Fruit fly (Drosophila melanogaster) whole organism, wandering third instar larva: ENCODE data around the gene wls.

Experiments used
- Hr78 ChIP-seq: fragments of >200 bp; optimal IDR thresholded peaks from 2 replicates; lab custom pipeline; 2017; ENCODE audit warnings: missing biosample characterization, missing genetic modification characterization
- Sp1 ChIP-seq: fragments of 200-800 bp; sonication (Bioruptor generic); optimal IDR thresholded peaks from 3 replicates; lab custom pipeline; 2019; ENCODE audit warnings: missing biosample characterization, mild to moderate bottlenecking, missing genetic modification characterization, moderate library complexity
- br ChIP-seq: fragments of 200-800 bp; sonication (Bioruptor generic); optimal IDR thresholded peaks from 2 replicates; lab custom pipeline; 2016; ENCODE audit warnings: missing biosample characterization, missing genetic modification characterization
- foxo ChIP-seq, 2 experiments: fragments of 200-800 bp; sonication (Bioruptor generic); optimal IDR thresholded peaks; 2 replicates in 1 of 2; 3 replicates in 1 of 2; lab custom pipeline; 2016 to 2017; ENCODE audit warnings: missing biosample characterization in 2 of 2, missing genetic modification characterization in 2 of 2
- pan ChIP-seq: fragments of >200 bp; optimal IDR thresholded peaks from 2 replicates; lab custom pipeline; 2017

DNA sequence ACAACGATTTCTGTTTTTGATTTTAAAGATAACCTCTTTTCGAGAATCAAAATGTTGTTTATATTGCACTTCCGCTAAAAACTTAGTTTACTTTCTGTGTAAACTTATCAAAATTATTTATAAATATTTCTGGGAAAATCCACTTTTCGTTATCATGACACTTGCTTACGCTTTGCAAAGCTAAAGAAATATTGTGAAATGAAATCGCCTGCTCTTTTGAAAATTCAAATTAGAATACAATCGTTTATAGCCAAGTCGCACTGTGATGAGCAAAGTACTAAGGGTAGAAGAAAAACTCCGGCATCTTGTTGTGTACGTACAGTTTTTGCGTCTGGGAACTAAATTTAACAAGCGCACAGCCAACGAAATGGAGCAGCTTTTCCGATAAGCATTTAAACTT is 45.0 kb downstream of the wls start:
- TF ChIP-seq pan (no peak), foxo (GFP tag; optimal IDR thresholded peaks at IDR 0.05; lab: Kevin White, UChicago) (no peak), Hr78 (GFP tag; lab: Kevin White, UChicago) (no peak), Sp1 (no peak), br (GFP tag; lab: Kevin White, UChicago) (no peak)
